Worm (Caenorhabditis elegans) whole organism, L4/young adult: ENCODE results near the gene srx-131.

Experiments
- W03F9.2 ChIP-seq: fragments of 150-350 bp; optimal IDR thresholded peaks from 2 replicates; lab custom pipeline; 2014; ENCODE audit warnings: missing biosample characterization, missing genetic modification characterization
- dao-5 ChIP-seq: sonication (generic microtip); optimal IDR thresholded peaks from 2 replicates; lab custom pipeline; 2016; ENCODE audit warnings: missing genotype, missing genetic modification characterization, moderate library complexity, missing compliant biosample characterization
- him-1 ChIP-seq: sonication (generic microtip); optimal IDR thresholded peaks from 2 replicates; lab custom pipeline; 2016; ENCODE audit warnings: missing genotype, missing genetic modification reagents, missing genetic modification characterization, missing compliant biosample characterization

ce11 chrV:13850170-13850569, 4.9 kb downstream of the srx-131 start, which contains the start of gene hpx-2:
- TF ChIP-seq him-1 (tag; lab: Kevin White, UChicago), result no peak
- TF ChIP-seq W03F9.2 (tag; lab: Kevin White, UChicago), result no peak
- no peak for TF ChIP-seq dao-5 (tag; lab: Kevin White, UChicago)
